Worm (Caenorhabditis elegans) whole organism, L4/young adult: ENCODE data around the gene F21C10.6.

Experiments used
- W03F9.2 ChIP-seq: fragments of 150-350 bp; optimal IDR thresholded peaks from 2 replicates; lab custom pipeline; 2014; ENCODE audit warnings: missing biosample characterization, missing genetic modification characterization
- dao-5 ChIP-seq: sonication (generic microtip); optimal IDR thresholded peaks from 2 replicates; lab custom pipeline; 2016; ENCODE audit warnings: missing genotype, missing genetic modification characterization, moderate library complexity, missing compliant biosample characterization
- him-1 ChIP-seq: sonication (generic microtip); optimal IDR thresholded peaks from 2 replicates; lab custom pipeline; 2016; ENCODE audit warnings: missing genotype, missing genetic modification reagents, missing genetic modification characterization, missing compliant biosample characterization

The F21C10.6 gene

DNA sequence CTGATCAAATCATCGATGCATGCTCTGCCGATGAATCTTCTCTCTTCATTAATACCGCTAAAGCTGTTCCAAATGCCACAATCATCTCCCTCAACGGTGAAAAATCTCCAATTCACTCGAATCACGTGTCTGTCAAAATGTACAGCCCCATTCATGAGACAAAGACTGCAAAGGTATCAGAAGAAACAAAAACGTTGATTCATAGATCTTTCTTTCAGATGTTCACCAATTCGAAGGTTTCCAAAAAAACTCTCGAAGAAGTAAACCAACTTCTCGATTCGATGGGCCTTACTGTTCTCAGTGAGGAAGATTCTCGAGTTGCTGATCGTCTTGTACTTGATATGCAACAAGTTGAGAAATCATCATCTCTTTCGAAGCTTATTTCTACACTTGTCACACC, 27.6 kb upstream of the F21C10.6 start:
- TF ChIP-seq W03F9.2 (tag; lab: Kevin White, UChicago) (no peak), him-1 (tag; lab: Kevin White, UChicago) (no peak), dao-5 (tag; lab: Kevin White, UChicago) (no peak)

DNA sequence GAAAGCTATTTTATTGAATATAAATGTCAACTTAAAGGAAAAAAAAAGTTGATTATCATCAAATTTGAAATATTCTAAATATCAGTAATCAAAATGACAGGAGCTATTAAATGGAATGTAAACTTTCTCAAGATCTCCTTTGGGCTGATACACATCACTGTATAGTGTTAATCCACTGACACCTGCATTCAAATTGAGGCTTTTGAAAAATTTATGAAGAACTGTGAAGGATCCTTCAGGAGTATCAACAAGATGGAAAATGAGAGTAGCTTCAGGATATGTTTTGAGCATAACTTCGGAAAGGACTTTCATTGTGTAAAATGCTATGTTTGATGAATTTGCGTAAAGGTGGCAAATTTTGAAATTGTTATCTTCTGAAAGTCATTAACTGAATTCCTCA, 27.1 kb upstream of the F21C10.6 start:
- TF ChIP-seq him-1 (tag; lab: Kevin White, UChicago) (no peak), W03F9.2 (tag; lab: Kevin White, UChicago) (no peak), dao-5 (tag; lab: Kevin White, UChicago) (no peak)

- TF ChIP-seq dao-5 (tag; lab: Kevin White, UChicago) = no peak
- TF ChIP-seq W03F9.2 (tag; lab: Kevin White, UChicago) = no peak
- no peak for TF ChIP-seq him-1 (tag; lab: Kevin White, UChicago)
Observed at ce11 chrV:9098280-9098973, 25.9 kb upstream of the F21C10.6 start, which contains the start of gene F21C10.9. Gene F21C10.9 (minus strand): TSS chrV:9098696.

ce11 chrV:9101062-9101461, 23.2 kb upstream of the F21C10.6 start, which contains the start of gene frpr-6:
Gene frpr-6 (minus strand): TSS chrV:9101162.
- TF ChIP-seq him-1 (tag; lab: Kevin White, UChicago) (no peak), W03F9.2 (tag; lab: Kevin White, UChicago) (no peak), dao-5 (tag; lab: Kevin White, UChicago) (no peak)

DNA sequence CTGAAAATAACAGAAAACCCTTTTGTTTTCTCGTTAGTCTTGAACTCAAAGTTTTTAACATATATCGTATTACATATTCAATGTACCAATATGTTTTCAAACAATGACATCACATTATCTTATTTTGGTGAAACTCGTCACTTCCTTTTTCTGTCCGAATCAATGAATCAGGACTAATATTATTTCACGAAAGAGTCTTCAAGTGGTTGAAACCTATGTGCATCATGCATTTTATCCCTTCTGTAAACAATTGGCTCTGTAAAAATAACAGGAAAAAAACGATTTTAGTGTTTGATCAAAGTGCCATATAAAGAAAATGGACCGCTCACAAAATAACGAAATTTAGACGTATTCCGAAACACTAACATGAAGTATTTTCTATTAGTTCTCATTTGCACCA, 16.1 kb upstream of the F21C10.6 start, which contains the start of gene F21C10.18:
TSS of gene F21C10.18 (plus strand) at position 301 of the 400 bp plus-strand sequence.
- TF ChIP-seq dao-5 (tag; lab: Kevin White, UChicago) (no peak), him-1 (tag; lab: Kevin White, UChicago) (no peak), W03F9.2 (tag; lab: Kevin White, UChicago) (no peak)

- TF ChIP-seq W03F9.2 (tag; lab: Kevin White, UChicago) = no peak
- no peak for TF ChIP-seq him-1 (tag; lab: Kevin White, UChicago)
- no peak for TF ChIP-seq dao-5 (tag; lab: Kevin White, UChicago)
Observed at ce11 chrV:9109281-9109680, 15.0 kb upstream of the F21C10.6 start, which contains the start of gene pqn-31. Gene pqn-31 (plus strand): TSS chrV:9109581.

ce11 chrV:9111957-9112356, 12.3 kb upstream of the F21C10.6 start:
- TF ChIP-seq dao-5 (tag; lab: Kevin White, UChicago) = no peak
- no peak for TF ChIP-seq him-1 (tag; lab: Kevin White, UChicago)
- TF ChIP-seq W03F9.2 (tag; lab: Kevin White, UChicago) = no peak

DNA sequence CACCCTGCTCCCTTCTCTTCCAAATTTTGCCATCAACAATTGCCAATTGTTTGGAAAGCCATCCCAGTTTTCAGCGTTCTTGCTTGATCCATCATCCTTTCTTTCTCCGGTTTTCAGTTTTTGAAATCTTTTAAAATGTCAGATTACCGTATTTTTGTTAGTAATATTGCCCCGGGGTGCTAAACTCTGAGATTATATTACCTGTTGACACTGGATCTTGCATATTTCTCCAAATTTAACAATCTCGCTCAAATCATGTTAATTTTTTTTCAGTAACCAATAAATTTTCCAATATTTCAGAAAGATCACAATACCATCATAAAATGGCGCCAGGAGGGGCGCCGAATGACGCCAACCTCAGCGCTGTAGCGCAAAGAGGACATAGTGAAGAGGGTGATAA, 11.8 kb upstream of the F21C10.6 start, which contains the start of gene F21C10.7:
TSS of gene F21C10.7 (plus strand) at position 301 of the 400 bp plus-strand sequence.
- no peak for TF ChIP-seq dao-5 (tag; lab: Kevin White, UChicago)
- no peak for TF ChIP-seq W03F9.2 (tag; lab: Kevin White, UChicago)
- no peak for TF ChIP-seq him-1 (tag; lab: Kevin White, UChicago)

- TF ChIP-seq him-1 (tag; lab: Kevin White, UChicago) (no peak), W03F9.2 (tag; lab: Kevin White, UChicago) (no peak), dao-5 (tag; lab: Kevin White, UChicago) (no peak)
Observed at ce11 chrV:9122004-9122403, 2.3 kb upstream of the F21C10.6 start, which contains the start of gene F21C10.13. Gene F21C10.13 (plus strand): TSS chrV:9122304.

DNA sequence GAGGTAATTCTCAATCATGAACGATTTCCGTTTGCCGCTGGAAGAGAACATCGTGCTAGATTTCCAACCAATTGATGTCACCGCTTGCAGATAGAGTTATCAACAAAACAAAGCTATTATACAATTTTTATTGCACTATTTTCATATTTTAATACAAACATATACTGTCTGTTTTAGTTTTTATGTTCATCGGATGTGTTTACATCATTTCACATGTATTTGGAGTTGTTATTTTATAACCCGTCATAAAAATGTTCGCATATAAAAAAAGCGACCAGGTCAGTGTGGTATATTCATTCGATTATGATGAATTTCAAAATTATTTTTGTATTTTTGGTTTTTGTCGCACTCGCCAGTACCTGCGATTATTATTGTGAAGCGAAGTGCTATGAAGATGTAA, 1.1 kb upstream of the F21C10.6 start, which contains the start of gene F21C10.11:
TSS of gene F21C10.11 (plus strand) at position 301 of the 400 bp plus-strand sequence.
- TF ChIP-seq W03F9.2 (tag; lab: Kevin White, UChicago) (no peak), him-1 (tag; lab: Kevin White, UChicago) (no peak), dao-5 (tag; lab: Kevin White, UChicago) (no peak)

ce11 chrV:9125345-9125744, 1.1 kb downstream of the F21C10.6 start, which contains the start of gene F21C10.5:
Gene F21C10.5 (plus strand): TSS chrV:9125645.
- no peak for TF ChIP-seq dao-5 (tag; lab: Kevin White, UChicago)
- no peak for TF ChIP-seq W03F9.2 (tag; lab: Kevin White, UChicago)
- TF ChIP-seq him-1 (tag; lab: Kevin White, UChicago) = no peak

DNA sequence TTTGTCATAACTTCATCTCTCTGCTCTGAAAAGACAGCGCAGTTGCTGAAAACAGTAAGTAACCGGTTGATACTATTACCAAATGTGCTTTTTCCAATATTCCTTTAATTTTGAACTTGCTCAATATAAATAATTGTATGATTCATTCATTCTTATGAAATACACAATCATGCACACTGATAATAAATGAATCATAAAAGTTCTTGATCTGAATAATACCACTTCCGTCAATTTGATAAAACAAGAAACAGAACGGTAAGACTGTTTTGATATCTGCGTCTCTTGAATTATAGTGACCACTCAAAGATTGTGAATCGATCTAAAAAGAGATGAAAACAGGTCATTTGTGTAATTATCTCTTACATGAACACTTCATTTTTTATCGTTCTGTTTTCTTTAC, 2.0 kb downstream of the F21C10.6 start, which contains the start of gene F21C10.4:
TSS of gene F21C10.4 (plus strand) at position 301 of the 400 bp plus-strand sequence.
- no peak for TF ChIP-seq him-1 (tag; lab: Kevin White, UChicago)
- no peak for TF ChIP-seq W03F9.2 (tag; lab: Kevin White, UChicago)
- TF ChIP-seq dao-5 (tag; lab: Kevin White, UChicago) = no peak

ce11 chrV:9127773-9128172, 3.5 kb downstream of the F21C10.6 start, which contains the start of gene F21C10.3:
Gene F21C10.3 (plus strand): TSS chrV:9128073.
- TF ChIP-seq dao-5 (tag; lab: Kevin White, UChicago) = no peak
- no peak for TF ChIP-seq W03F9.2 (tag; lab: Kevin White, UChicago)
- no peak for TF ChIP-seq him-1 (tag; lab: Kevin White, UChicago)
